Worm (Caenorhabditis elegans): ENCODE data around the gene far-3.

Gene far-3

DNA sequence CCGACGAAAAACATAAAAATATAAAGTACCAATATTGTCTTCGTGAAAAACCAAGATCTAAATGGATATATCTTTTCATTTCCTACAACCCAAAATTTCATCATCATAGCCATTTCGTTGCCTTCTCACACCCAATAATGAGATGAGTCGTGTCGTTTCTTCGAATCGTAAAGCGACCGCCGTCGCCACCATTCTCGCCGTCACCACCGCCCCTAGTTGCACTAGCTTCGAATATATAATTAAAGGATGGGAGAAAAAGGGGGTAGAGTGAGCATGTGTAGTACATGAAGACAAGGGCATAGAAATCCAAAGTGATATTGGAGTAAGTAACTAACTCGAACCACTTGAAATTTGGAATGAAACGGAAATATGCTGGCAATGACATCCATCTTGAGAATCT lies 24.9 kb upstream of the far-3 start:
- no peak for TF ChIP-seq pax-1 (tag; optimal IDR thresholded peaks at IDR 0.05)
- no peak for TF ChIP-seq hlh-8 (tag; optimal IDR thresholded peaks at IDR 0.05)
- no peak for TF ChIP-seq hlh-13 (GFP tag; optimal IDR thresholded peaks at IDR 0.05)
- no peak for TF ChIP-seq ceh-9 (tag; optimal IDR thresholded peaks at IDR 0.05)
- TF ChIP-seq pha-2 (tag; optimal IDR thresholded peaks at IDR 0.05), result no peak
- peak; percentile 35 for TF ChIP-seq ceh-31 (tag; optimal IDR thresholded peaks at IDR 0.05)
- peak; percentile 8 for TF ChIP-seq ceh-14 (tag; optimal IDR thresholded peaks at IDR 0.05)
- TF ChIP-seq unc-42 (tag; optimal IDR thresholded peaks at IDR 0.05), result peak; percentile 70

DNA sequence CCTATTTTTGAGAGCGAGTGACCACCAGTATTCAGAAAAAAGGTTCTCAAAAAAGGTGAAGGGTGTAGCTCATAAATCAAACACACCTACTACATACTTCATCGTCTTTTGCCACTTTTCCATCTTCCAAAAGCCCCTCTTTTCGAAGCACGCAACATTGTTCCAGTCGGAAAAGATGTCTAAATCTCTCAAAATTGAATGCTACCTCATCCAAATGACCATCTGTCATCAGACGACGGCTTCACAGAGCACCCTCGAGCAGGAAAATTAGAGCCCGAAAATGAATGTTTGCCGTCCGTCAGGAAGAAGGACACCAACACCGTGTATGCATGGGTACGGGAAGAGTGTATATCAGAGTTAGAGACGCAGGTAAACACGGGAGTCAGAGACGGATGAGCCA lies 24.2 kb upstream of the far-3 start:
- TF ChIP-seq ets-4 (tag; optimal IDR thresholded peaks at IDR 0.05) (no peak), pat-9 (tag; optimal IDR thresholded peaks at IDR 0.05) (no peak), ceh-31 (tag; optimal IDR thresholded peaks at IDR 0.05) (no peak), ceh-18 (tag; optimal IDR thresholded peaks at IDR 0.05) (no peak), Y22D7AL.16 (tag; optimal IDR thresholded peaks at IDR 0.05) (no peak), pqm-1 (tag; optimal IDR thresholded peaks at IDR 0.05) (no peak), che-1 (tag; optimal IDR thresholded peaks at IDR 0.05) (no peak), eyg-1 (tag; optimal IDR thresholded peaks at IDR 0.05) (no peak), C08G9.2 (tag; optimal IDR thresholded peaks at IDR 0.05) (no peak), unc-3 (GFP tag; conservative IDR thresholded peaks at IDR 0.05) (no peak), unc-3 (tag; optimal IDR thresholded peaks at IDR 0.05) (no peak), unc-86 (tag; optimal IDR thresholded peaks at IDR 0.05) (no peak), ceh-2 (tag; optimal IDR thresholded peaks at IDR 0.05) (no peak), nhr-11 (tag; optimal IDR thresholded peaks at IDR 0.05) (no peak)

DNA sequence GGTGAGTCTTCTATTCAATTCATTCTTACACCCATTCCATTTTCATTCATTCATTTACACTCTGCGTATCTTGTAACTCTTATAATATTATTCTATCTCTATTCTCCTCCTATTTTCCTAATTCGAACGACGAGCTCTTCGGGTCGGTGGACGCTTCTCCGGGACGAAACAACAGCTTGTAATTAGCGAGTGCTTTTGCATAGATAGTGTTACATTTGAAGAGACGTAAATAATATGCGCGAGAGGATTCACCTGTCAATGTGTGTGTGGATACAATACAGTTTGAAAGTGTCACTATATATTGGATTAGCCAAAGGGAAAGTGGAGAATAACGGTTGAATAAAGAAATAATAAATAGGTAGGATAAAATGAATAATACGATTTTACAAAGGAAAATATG lies 23.3 kb upstream of the far-3 start:
- TF ChIP-seq elt-4 (tag; optimal IDR thresholded peaks at IDR 0.05) (no peak), ceh-31 (tag; optimal IDR thresholded peaks at IDR 0.05) (peak; percentile 35)

DNA sequence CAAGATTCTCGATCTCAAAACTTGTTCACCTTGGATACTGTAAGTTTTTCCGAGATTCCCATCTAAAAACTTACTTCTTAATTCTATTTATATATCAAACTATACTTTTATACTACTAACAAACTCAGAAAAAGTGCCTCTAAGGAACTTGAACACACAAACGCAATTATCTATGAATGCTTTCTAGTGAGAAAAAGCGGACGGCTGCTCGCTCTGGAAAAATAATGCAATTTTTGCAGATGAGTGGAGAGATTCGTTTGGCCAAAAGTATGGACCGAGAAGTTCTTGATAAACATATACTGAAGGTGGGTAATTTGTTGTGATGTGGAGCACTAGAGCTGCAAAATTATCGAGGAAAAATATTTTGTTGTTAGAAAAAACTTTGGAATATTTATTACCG lies 22.7 kb upstream of the far-3 start:
- TF ChIP-seq lin-11 (tag; optimal IDR thresholded peaks at IDR 0.05) (no peak), unc-3 (GFP tag; conservative IDR thresholded peaks at IDR 0.05) (no peak), unc-3 (tag; optimal IDR thresholded peaks at IDR 0.05) (no peak), pqm-1 (tag; optimal IDR thresholded peaks at IDR 0.05) (no peak), gmeb-2 (tag; optimal IDR thresholded peaks at IDR 0.05) (no peak), ceh-48 (tag; optimal IDR thresholded peaks at IDR 0.05) (no peak), nfya-1 (tag; optimal IDR thresholded peaks at IDR 0.05) (no peak), unc-55 (GFP tag; optimal IDR thresholded peaks at IDR 0.05) (no peak), hlh-30 (tag; optimal IDR thresholded peaks at IDR 0.05; ENCODE audit: insufficient read depth) (no peak)

DNA sequence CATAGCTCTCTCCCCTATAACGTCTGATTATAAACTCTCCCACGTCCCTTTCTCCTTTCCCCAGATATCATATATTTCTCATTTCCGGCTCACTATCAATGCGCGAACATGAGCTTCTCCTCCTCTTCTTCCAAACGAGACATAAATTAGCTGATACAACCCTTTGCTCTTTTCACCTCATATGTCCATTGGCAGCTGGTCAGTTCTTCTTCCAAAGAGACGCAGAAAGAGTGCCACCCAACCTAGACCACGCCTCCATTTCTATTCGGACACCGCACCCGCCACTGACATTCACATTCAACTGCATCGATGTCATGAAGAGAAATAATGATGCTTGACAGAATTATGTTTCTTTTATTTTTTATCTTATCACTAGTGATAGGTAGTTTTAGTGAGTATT lies 21.4 kb upstream of the far-3 start, which contains the start of gene fmi-1:
fmi-1 (plus strand) TSS at position 301 of the 400 bp plus-strand sequence.
- TF ChIP-seq ceh-6 (GFP tag; optimal IDR thresholded peaks at IDR 0.05) (no peak), lin-11 (tag; optimal IDR thresholded peaks at IDR 0.05) (no peak), pat-9 (tag; optimal IDR thresholded peaks at IDR 0.05) (no peak), ceh-45 (GFP tag; IDR thresholded peaks at IDR 0.05) (no peak), sdc-2 (tag; optimal IDR thresholded peaks at IDR 0.05) (no peak), pros-1 (tag; optimal IDR thresholded peaks at IDR 0.05) (no peak), hlh-8 (tag; optimal IDR thresholded peaks at IDR 0.05) (no peak), Y22D7AL.16 (tag; optimal IDR thresholded peaks at IDR 0.05) (no peak), tbx-7 (tag; optimal IDR thresholded peaks at IDR 0.05) (no peak), nhr-232 (tag; optimal IDR thresholded peaks at IDR 0.05) (no peak), ceh-9 (tag; optimal IDR thresholded peaks at IDR 0.05) (no peak), ceh-24 (tag; optimal IDR thresholded peaks at IDR 0.05) (no peak), npax-4 (tag; optimal IDR thresholded peaks at IDR 0.05) (no peak)
